Worm (Caenorhabditis elegans): ENCODE measurements around the gene snb-6.

ce11 chrII:8814231-8814630 is 45.3 kb downstream of the snb-6 start:
- TF ChIP-seq Y116A8C.19 (tag; optimal IDR thresholded peaks at IDR 0.05; ENCODE audit: borderline replicate concordance) (no peak), rnt-1 (tag; optimal IDR thresholded peaks at IDR 0.05) (no peak), sptf-1 (tag; optimal IDR thresholded peaks at IDR 0.05) (no peak), skn-1 (tag; optimal IDR thresholded peaks at IDR 0.05) (no peak), egl-27 (tag; optimal IDR thresholded peaks at IDR 0.05) (no peak), ceh-82 (tag; optimal IDR thresholded peaks at IDR 0.05) (no peak), snpc-4 (tag; optimal IDR thresholded peaks at IDR 0.05) (no peak), ztf-11 (tag; optimal IDR thresholded peaks at IDR 0.05) (no peak), nhr-12 (tag; optimal IDR thresholded peaks at IDR 0.05) (no peak), nhr-11 (tag; optimal IDR thresholded peaks at IDR 0.05) (no peak), nhr-76 (tag; optimal IDR thresholded peaks at IDR 0.05) (no peak), pqm-1 (tag; optimal IDR thresholded peaks at IDR 0.05) (no peak), lin-14 (GFP tag; optimal IDR thresholded peaks at IDR 0.05) (no peak), hlh-4 (tag; optimal IDR thresholded peaks at IDR 0.05) (no peak)
